Worm (Caenorhabditis elegans): Measurements from ENCODE around the gene elpc-4.
"Not testable (repeated sequence)": the region's sequence is repeated elsewhere in the genome, so short reads cannot be mapped to it uniquely, and the experiment has no call there.

The elpc-4 gene

DNA sequence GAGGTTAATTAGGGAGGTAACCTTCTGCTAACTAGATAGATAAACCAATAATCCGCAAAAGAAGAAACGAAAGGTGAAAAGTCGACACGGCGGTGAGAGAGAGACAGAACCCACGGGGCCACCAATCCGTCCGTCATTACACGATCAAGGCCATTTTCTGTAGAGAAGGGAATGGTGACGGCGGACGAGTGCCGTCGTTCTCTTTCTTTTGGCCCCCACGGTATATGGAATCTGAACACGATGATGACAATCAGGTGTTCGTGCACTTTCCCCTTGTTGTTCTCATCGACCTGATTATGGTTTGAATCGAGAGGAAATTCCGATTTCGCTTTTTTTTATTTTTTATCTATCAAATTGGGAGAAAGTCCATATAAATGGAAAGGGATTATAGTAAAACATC, 7.4 kb upstream of the elpc-4 start:
- TF ChIP-seq fos-1 (tag; optimal IDR thresholded peaks at IDR 0.05) (peak; percentile 14), peb-1 (tag; optimal IDR thresholded peaks at IDR 0.05) (no peak), sma-9 (GFP tag; optimal IDR thresholded peaks at IDR 0.05) (peak; percentile 21), sma-9 (tag; optimal IDR thresholded peaks at IDR 0.05) (no peak), nhr-77 (tag; optimal IDR thresholded peaks at IDR 0.05) (no peak), sma-3 (GFP tag; optimal IDR thresholded peaks at IDR 0.05) (peak; percentile 18), unc-62 (GFP tag; optimal IDR thresholded peaks at IDR 0.05) (no peak), blmp-1 (tag; optimal IDR thresholded peaks at IDR 0.05; ENCODE audit: insufficient read depth) (peak; percentile 89), nhr-25 (tag; optimal IDR thresholded peaks at IDR 0.05) (peak; percentile 41), sem-4 (tag; optimal IDR thresholded peaks at IDR 0.05) (no peak), ceh-16 (tag; optimal IDR thresholded peaks at IDR 0.05) (peak; percentile 9), nhr-6 (tag; optimal IDR thresholded peaks at IDR 0.05) (no peak)

DNA sequence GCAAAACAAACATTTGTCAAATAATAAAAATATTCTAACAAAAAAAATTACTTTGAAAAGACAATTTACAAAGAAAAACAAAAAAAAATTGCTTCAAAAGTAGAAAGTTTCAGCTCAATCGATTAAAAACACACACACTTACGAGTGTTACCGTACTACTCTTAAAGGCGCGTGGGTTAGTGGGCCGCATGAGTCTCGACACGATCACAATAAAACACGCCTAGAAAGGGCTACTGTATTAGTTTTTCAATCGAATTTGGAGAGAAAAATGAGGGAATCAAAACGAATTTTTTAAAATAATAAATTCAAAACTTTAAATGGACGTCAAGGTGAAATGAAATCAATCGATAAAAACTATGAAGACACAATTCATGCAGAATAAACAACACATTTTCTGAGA, 6.3 kb upstream of the elpc-4 start:
- no peak for TF ChIP-seq nhr-25 (tag; optimal IDR thresholded peaks at IDR 0.05)
- no peak for TF ChIP-seq nhr-10 (tag; optimal IDR thresholded peaks at IDR 0.05)
- no peak for TF ChIP-seq lsy-2 (tag; optimal IDR thresholded peaks at IDR 0.05)
- no peak for TF ChIP-seq nhr-237 (tag; optimal IDR thresholded peaks at IDR 0.05)
- no peak for TF ChIP-seq ztf-11 (tag; optimal IDR thresholded peaks at IDR 0.05)
- TF ChIP-seq aly-2 (tag; optimal IDR thresholded peaks at IDR 0.05) = no peak
- TF ChIP-seq nhr-11 (tag; optimal IDR thresholded peaks at IDR 0.05) = no peak
- TF ChIP-seq lin-13 (GFP tag; optimal IDR thresholded peaks at IDR 0.05) = no peak
- no peak for TF ChIP-seq sem-4 (tag; optimal IDR thresholded peaks at IDR 0.05)
- no peak for TF ChIP-seq sma-9 (GFP tag; optimal IDR thresholded peaks at IDR 0.05)
- TF ChIP-seq sma-9 (tag; optimal IDR thresholded peaks at IDR 0.05) = no peak
- no peak for TF ChIP-seq mab-5 (tag; optimal IDR thresholded peaks at IDR 0.05)
- TF ChIP-seq elt-3 (tag; optimal IDR thresholded peaks at IDR 0.05) = no peak
- TF ChIP-seq peb-1 (tag; optimal IDR thresholded peaks at IDR 0.05) = no peak
- TF ChIP-seq ztf-1 (GFP tag; conservative IDR thresholded peaks at IDR 0.05) = no peak

DNA sequence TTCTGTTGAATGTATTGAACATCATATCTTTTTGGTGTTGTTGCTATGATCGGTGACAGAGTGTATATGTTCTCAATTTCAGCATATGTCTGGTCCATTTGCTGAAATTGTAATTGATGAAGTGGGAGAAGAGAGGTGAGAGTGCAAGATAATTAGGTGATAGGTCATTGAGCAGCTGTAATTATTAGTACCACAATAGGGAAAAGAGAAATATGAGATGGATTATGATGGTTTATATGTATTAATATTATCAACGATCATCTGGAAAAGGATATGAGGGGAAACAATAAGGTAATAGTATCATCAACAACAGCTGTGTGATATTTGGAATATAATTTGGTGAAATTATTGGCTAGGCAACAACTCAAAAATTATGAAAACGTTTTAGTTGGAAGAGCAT, 4.5 kb upstream of the elpc-4 start, which contains the start of gene Y42H9B.3:
Y42H9B.3 (minus strand) TSS at position 101 of the 400 bp plus-strand sequence.
- TF ChIP-seq aly-2 (tag; optimal IDR thresholded peaks at IDR 0.05) (no peak), nhr-129 (tag; optimal IDR thresholded peaks at IDR 0.05) (no peak), sma-9 (GFP tag; optimal IDR thresholded peaks at IDR 0.05) (no peak), sma-9 (tag; optimal IDR thresholded peaks at IDR 0.05) (no peak), unc-62 (GFP tag; optimal IDR thresholded peaks at IDR 0.05) (no peak), nhr-6 (tag; optimal IDR thresholded peaks at IDR 0.05) (no peak), snpc-4 (tag; optimal IDR thresholded peaks at IDR 0.05) (no peak), crh-2 (tag; optimal IDR thresholded peaks at IDR 0.05) (no peak), blmp-1 (tag; optimal IDR thresholded peaks at IDR 0.05; ENCODE audit: insufficient read depth) (no peak), C34F6.9 (tag; optimal IDR thresholded peaks at IDR 0.05) (no peak), ztf-11 (tag; optimal IDR thresholded peaks at IDR 0.05) (no peak), unc-39 (tag; optimal IDR thresholded peaks at IDR 0.05) (no peak), Y55F3AM.14 (GFP tag; optimal IDR thresholded peaks at IDR 0.05) (no peak), mab-5 (tag; optimal IDR thresholded peaks at IDR 0.05) (no peak), nhr-12 (tag; optimal IDR thresholded peaks at IDR 0.05) (no peak), mdl-1 (tag; optimal IDR thresholded peaks at IDR 0.05) (no peak), sma-3 (GFP tag; optimal IDR thresholded peaks at IDR 0.05) (no peak), skn-1 (tag; optimal IDR thresholded peaks at IDR 0.05) (no peak)

DNA sequence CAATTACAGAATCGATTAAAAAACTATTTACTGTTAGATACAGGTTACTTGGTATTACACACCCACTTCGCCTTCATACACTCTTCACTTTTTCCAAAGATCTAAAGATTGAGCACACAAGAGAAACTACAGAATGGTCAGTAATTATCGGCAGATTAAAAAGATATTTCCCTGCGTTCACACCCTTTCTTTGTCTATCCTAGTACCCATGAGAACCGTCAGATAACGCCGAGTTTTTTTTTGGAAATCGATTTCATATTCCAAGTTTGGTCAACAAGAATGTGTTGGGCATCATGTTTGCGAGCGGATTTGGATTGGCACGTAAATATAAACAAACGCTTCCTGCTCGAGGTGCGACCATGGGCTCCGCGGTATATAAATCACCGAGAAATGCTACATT, 2.9 kb upstream of the elpc-4 start, which contains the start of gene C26B2.8:
C26B2.8 (plus strand) TSS at position 301 of the 400 bp plus-strand sequence.
- TF ChIP-seq gmeb-1 (tag; optimal IDR thresholded peaks at IDR 0.05) (no peak), snpc-4 (tag; optimal IDR thresholded peaks at IDR 0.05) (no peak), zag-1 (tag; optimal IDR thresholded peaks at IDR 0.05) (no peak), mab-5 (tag; optimal IDR thresholded peaks at IDR 0.05) (no peak), ztf-4 (tag; optimal IDR thresholded peaks at IDR 0.05) (no peak), aly-2 (tag; optimal IDR thresholded peaks at IDR 0.05) (no peak), sem-4 (tag; optimal IDR thresholded peaks at IDR 0.05) (no peak)

DNA sequence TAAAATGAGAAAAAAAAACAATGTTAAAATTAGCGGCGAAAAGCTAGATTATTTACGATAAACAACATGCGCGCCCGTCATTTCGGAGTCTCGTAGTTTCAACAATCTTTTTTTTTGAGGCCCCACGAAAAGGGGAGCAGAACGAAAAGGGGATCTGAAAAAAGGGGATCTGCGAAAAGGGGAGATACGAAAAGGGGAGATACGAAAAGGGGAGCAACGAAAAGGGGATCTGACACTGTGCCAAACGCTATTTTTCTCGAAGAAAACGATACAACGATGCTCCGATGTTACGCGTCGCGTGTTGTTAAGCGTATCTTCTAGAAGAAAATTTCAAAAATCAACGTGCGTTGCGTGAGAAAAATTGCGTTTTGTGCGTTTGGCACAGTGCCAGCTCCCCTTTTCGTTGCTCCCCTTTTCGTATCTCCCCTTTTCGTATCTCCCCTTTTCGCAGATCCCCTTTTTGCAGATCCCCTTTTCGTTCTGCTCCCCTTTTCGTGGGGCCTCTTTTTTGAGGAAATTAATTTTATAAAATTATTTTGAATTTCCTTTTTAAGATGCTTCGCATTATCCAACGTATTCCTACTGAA, 975 bp upstream of the elpc-4 start, which contains the start of gene C26B2.7:
C26B2.7 (plus strand) TSS at position 549 of the 587 bp plus-strand sequence.
- TF ChIP-seq nhr-21 (tag; optimal IDR thresholded peaks at IDR 0.05) (peak; percentile 69), nhr-129 (tag; optimal IDR thresholded peaks at IDR 0.05) (peak; percentile 52), sma-9 (GFP tag; optimal IDR thresholded peaks at IDR 0.05) (peak; percentile 77), gmeb-1 (tag; optimal IDR thresholded peaks at IDR 0.05) (peak; percentile 67), C34F6.9 (tag; optimal IDR thresholded peaks at IDR 0.05) (peak; percentile 40), fos-1 (tag; optimal IDR thresholded peaks at IDR 0.05) (peak; percentile 15), lin-13 (GFP tag; optimal IDR thresholded peaks at IDR 0.05) (peak; percentile 66), R02D3.7 (tag; optimal IDR thresholded peaks at IDR 0.05) (peak; percentile 54), F13H6.1 (tag; optimal IDR thresholded peaks at IDR 0.05) (peak; percentile 84), crh-2 (tag; optimal IDR thresholded peaks at IDR 0.05) (peak; percentile 49), lsy-2 (tag; optimal IDR thresholded peaks at IDR 0.05) (peak; percentile 27 to 73), mab-5 (tag; optimal IDR thresholded peaks at IDR 0.05) (peak; percentile 25), ztf-4 (tag; optimal IDR thresholded peaks at IDR 0.05) (peak; percentile 63), unc-55 (GFP tag; optimal IDR thresholded peaks at IDR 0.05) (peak; percentile 85), sma-3 (GFP tag; optimal IDR thresholded peaks at IDR 0.05) (peak; percentile 90)
- not testable (repeated sequence) for TF ChIP-seq sma-9 (tag; optimal IDR thresholded peaks at IDR 0.05)
